Worm (Caenorhabditis elegans) whole organism, early embryonic: Measurements from ENCODE around the gene F22F1.3.

Experiments
- ceh-36 ChIP-seq: sonication (generic microtip); optimal IDR thresholded peaks from 2 replicates; lab custom pipeline; 2016; ENCODE audit warnings: missing genetic modification characterization, inconsistent platforms, missing compliant biosample characterization
- flt-1 ChIP-seq: fragments of 200-800 bp; sonication (Bioruptor generic); IDR thresholded peaks from 2 replicates; pipeline ENCODE4 v1.3.6; 2022; ENCODE audit warnings: missing genetic modification characterization, missing compliant biosample characterization
- pes-1 ChIP-seq: fragments of 200-800 bp; sonication (Bioruptor generic); IDR thresholded peaks from 2 replicates; pipeline ENCODE4 v1.3.6; 2022; ENCODE audit warnings: missing genetic modification reagents, missing genetic modification characterization, missing compliant biosample characterization

ce11 chrX:8116157-8116556 lies 46.7 kb downstream of the F22F1.3 start, which contains the start of gene hlh-8:
- no peak for TF ChIP-seq ceh-36 (tag; lab: Kevin White, UChicago)
- no peak for TF ChIP-seq pes-1 (GFP tag; lab: Robert Waterston, UW)
- TF ChIP-seq flt-1 (GFP tag; lab: Robert Waterston, UW) = no peak
